Fruit fly (Drosophila melanogaster) whole organism, embryonic: ENCODE results near the gene Duba.

Experiments used
- Atf-2 ChIP-seq: fragments of 200-800 bp; sonication (Bioruptor generic); optimal IDR thresholded peaks from 2 replicates; lab custom pipeline; 2016; ENCODE audit warnings: missing biosample characterization, missing genetic modification characterization
- CG1024 ChIP-seq: fragments of 200-800 bp; sonication (Bioruptor generic); IDR thresholded peaks from 2 replicates; pipeline ENCODE4 v1.3.6; 2022; ENCODE audit warnings: missing biosample characterization, missing genetic modification characterization
- CG10462 ChIP-seq: fragments of 200-800 bp; sonication (Bioruptor generic); optimal IDR thresholded peaks from 2 replicates; lab custom pipeline; 2016; ENCODE audit warnings: missing biosample characterization, missing genetic modification characterization
- CG1233 ChIP-seq: fragments of 200-800 bp; sonication (Bioruptor generic); optimal IDR thresholded peaks from 4 replicates; lab custom pipeline; 2018; ENCODE audit warnings: missing biosample characterization, mild to moderate bottlenecking, missing genetic modification characterization
- CG13123 ChIP-seq: fragments of 200-800 bp; sonication (Bioruptor generic); optimal IDR thresholded peaks from 2 replicates; lab custom pipeline; 2016; ENCODE audit warnings: missing biosample characterization, missing genetic modification characterization
- CG13424 ChIP-seq: fragments of 200-800 bp; sonication (Bioruptor generic); optimal IDR thresholded peaks from 2 replicates; lab custom pipeline; 2019; ENCODE audit warnings: missing biosample characterization, mild to moderate bottlenecking, missing genetic modification characterization, moderate library complexity
- CG14441 ChIP-seq: fragments of 200-800 bp; sonication (Bioruptor generic); IDR thresholded peaks from 2 replicates; pipeline ENCODE4 v1.3.6; 2022; ENCODE audit warnings: missing biosample characterization, missing genetic modification characterization
- CG15269 ChIP-seq: fragments of 200-800 bp; sonication (Bioruptor generic); optimal IDR thresholded peaks from 2 replicates; lab custom pipeline; 2018; ENCODE audit warnings: missing biosample characterization, mild to moderate bottlenecking, missing genetic modification characterization, moderate library complexity
- CG16863 ChIP-seq: fragments of 200-800 bp; sonication (Bioruptor generic); optimal IDR thresholded peaks from 3 replicates; lab custom pipeline; 2016; ENCODE audit warnings: missing biosample characterization, missing genetic modification characterization
- CG2889 ChIP-seq: fragments of 200-800 bp; sonication (Bioruptor generic); IDR thresholded peaks from 3 replicates; pipeline ENCODE4 v1.3.6; 2022; ENCODE audit warnings: missing biosample characterization, missing genetic modification characterization
- CG31365 ChIP-seq: fragments of 200-800 bp; sonication (Bioruptor generic); optimal IDR thresholded peaks from 2 replicates; lab custom pipeline; 2018; ENCODE audit warnings: missing biosample characterization, mild to moderate bottlenecking, missing genetic modification characterization
- CG3281 ChIP-seq: fragments of 200-800 bp; sonication (Bioruptor generic); optimal IDR thresholded peaks from 3 replicates; lab custom pipeline; 2017; ENCODE audit warnings: missing biosample characterization, mild to moderate bottlenecking, missing genetic modification characterization
- CG4360 ChIP-seq: fragments of 200-800 bp; sonication (Bioruptor generic); IDR thresholded peaks from 2 replicates; pipeline ENCODE4 v1.3.6; 2022; ENCODE audit warnings: missing biosample characterization, missing genetic modification characterization
- CG4404 ChIP-seq: fragments of 200-800 bp; sonication (Bioruptor generic); IDR thresholded peaks from 2 replicates; pipeline ENCODE4 v1.3.6; 2022; ENCODE audit warnings: missing biosample characterization, missing genetic modification characterization
- CG4707 ChIP-seq: fragments of 200-800 bp; sonication (Bioruptor generic); optimal IDR thresholded peaks from 2 replicates; lab custom pipeline; 2018; ENCODE audit warnings: missing biosample characterization, mild to moderate bottlenecking, missing genetic modification characterization, moderate library complexity
- CG5180 ChIP-seq: fragments of 200-800 bp; sonication (Bioruptor generic); optimal IDR thresholded peaks from 3 replicates; lab custom pipeline; 2017; ENCODE audit warnings: missing biosample characterization, missing genetic modification characterization, mild to moderate bottlenecking, moderate library complexity, missing genetic modification reagents
- CG6654 ChIP-seq: fragments of 200-800 bp; sonication (Bioruptor generic); optimal IDR thresholded peaks from 2 replicates; lab custom pipeline; 2017; ENCODE audit warnings: missing biosample characterization, mild to moderate bottlenecking, missing genetic modification characterization
- CG8924 ChIP-seq: fragments of 200-800 bp; optimal IDR thresholded peaks from 3 replicates; lab custom pipeline; 2019; ENCODE audit warnings: missing biosample characterization, mild to moderate bottlenecking, missing genetic modification characterization, moderate library complexity
- CG9609 ChIP-seq: fragments of 200-800 bp; sonication (Bioruptor generic); optimal IDR thresholded peaks from 3 replicates; lab custom pipeline; 2016; ENCODE audit warnings: missing biosample characterization, missing genetic modification characterization
- CG9727 ChIP-seq: fragments of 200-800 bp; sonication (Bioruptor generic); optimal IDR thresholded peaks from 3 replicates; lab custom pipeline; 2017; ENCODE audit warnings: missing biosample characterization, mild to moderate bottlenecking, missing genetic modification characterization
- Dbx ChIP-seq: fragments of 200-800 bp; sonication (Bioruptor generic); IDR thresholded peaks from 3 replicates; pipeline ENCODE4 v1.3.6; 2022; ENCODE audit warnings: missing biosample characterization, missing genetic modification characterization
- Dek ChIP-seq: fragments of 200-800 bp; sonication (Bioruptor generic); optimal IDR thresholded peaks from 3 replicates; lab custom pipeline; 2019; ENCODE audit warnings: missing biosample characterization, mild to moderate bottlenecking, missing genetic modification characterization, moderate library complexity
- Ets65A ChIP-seq: fragments of 200-800 bp; sonication (Bioruptor generic); peaks from one replicate; lab custom pipeline; 2016; ENCODE audit warnings: missing biosample characterization, missing genetic modification characterization
- Fer2 ChIP-seq: fragments of 200-800 bp; sonication (Bioruptor generic); optimal IDR thresholded peaks from 2 replicates; lab custom pipeline; 2018; ENCODE audit warnings: missing biosample characterization, mild to moderate bottlenecking, missing genetic modification characterization, moderate library complexity
- Gug ChIP-seq: fragments of 200-800 bp; sonication (Bioruptor generic); IDR thresholded peaks from 4 replicates; pipeline ENCODE4 v1.3.6; 2022; ENCODE audit warnings: missing biosample characterization, missing genetic modification characterization
- Hmr ChIP-seq: fragments of 200-800 bp; sonication (Bioruptor generic); optimal IDR thresholded peaks from 3 replicates; lab custom pipeline; 2017; ENCODE audit warnings: mild to moderate bottlenecking, missing biosample characterization, missing genetic modification reagents, missing genetic modification characterization
- Hr78 ChIP-seq, 2 experiments: fragments of 200-800 bp in 1 of 2; fragments of >200 bp in 1 of 2; sonication (Bioruptor generic) in 1 of 2; optimal IDR thresholded peaks; 2 replicates each; lab custom pipeline; 2017 to 2019; ENCODE audit warnings: missing biosample characterization in 2 of 2, missing genetic modification characterization in 2 of 2, mild to moderate bottlenecking in 1 of 2, moderate library complexity in 1 of 2
- Lhr ChIP-seq: fragments of 200-800 bp; sonication (Bioruptor generic); optimal IDR thresholded peaks from 3 replicates; lab custom pipeline; 2017; ENCODE audit warnings: mild to moderate bottlenecking, missing biosample characterization, missing genetic modification reagents, missing genetic modification characterization
- Mad ChIP-seq: fragments of 200-800 bp; sonication (Bioruptor generic); optimal IDR thresholded peaks from 2 replicates; lab custom pipeline; 2016; ENCODE audit warnings: missing biosample characterization, missing genetic modification characterization
- Med ChIP-seq: fragments of 200-800 bp; sonication (Bioruptor generic); peaks from one replicate; lab custom pipeline; 2016; ENCODE audit warnings: missing biosample characterization, missing genetic modification characterization, mild to moderate bottlenecking, inconsistent platforms, moderate library complexity
- Meics ChIP-seq: fragments of 200-800 bp; sonication (Bioruptor generic); optimal IDR thresholded peaks from 2 replicates; lab custom pipeline; 2017; ENCODE audit warnings: missing biosample characterization, mild to moderate bottlenecking, missing genetic modification characterization
- Oaz ChIP-seq: fragments of 200-800 bp; sonication (Bioruptor generic); IDR thresholded peaks from 2 replicates; pipeline ENCODE4 v1.3.6; 2022; ENCODE audit warnings: missing biosample characterization, missing genetic modification characterization
- Poxn ChIP-seq: fragments of 200-800 bp; sonication (Bioruptor generic); IDR thresholded peaks from 2 replicates; pipeline ENCODE4 v1.3.6; 2022; ENCODE audit warnings: missing biosample characterization, missing genetic modification characterization
- Scr ChIP-seq: fragments of 200-800 bp; sonication (Bioruptor generic); IDR thresholded peaks from 2 replicates; pipeline ENCODE4 v1.3.6; 2022; ENCODE audit warnings: missing biosample characterization, missing genetic modification characterization; ENCODE audit not compliant: partially characterized antibody
- Sox100B ChIP-seq: fragments of 200-800 bp; sonication (Bioruptor generic); optimal IDR thresholded peaks from 3 replicates; lab custom pipeline; 2018; ENCODE audit warnings: missing biosample characterization, mild to moderate bottlenecking, missing genetic modification characterization
- Tbp ChIP-seq: fragments of >200 bp; optimal IDR thresholded peaks from 2 replicates; lab custom pipeline; 2018; ENCODE audit warnings: missing biosample characterization, missing genetic modification characterization
- chm ChIP-seq: fragments of 200-800 bp; sonication (Bioruptor generic); IDR thresholded peaks from 2 replicates; pipeline ENCODE4 v1.3.6; 2022; ENCODE audit warnings: missing biosample characterization, missing genetic modification characterization
- crp ChIP-seq, 2 experiments: fragments of 200-800 bp; sonication (Bioruptor generic); optimal IDR thresholded peaks; 2 replicates in 1 of 2; 3 replicates in 1 of 2; lab custom pipeline; 2017; ENCODE audit warnings: missing biosample characterization in 2 of 2, missing genetic modification characterization in 2 of 2, mild to moderate bottlenecking in 1 of 2, moderate library complexity in 1 of 2
- fd102C ChIP-seq: fragments of 200-800 bp; sonication (Bioruptor generic); optimal IDR thresholded peaks from 2 replicates; lab custom pipeline; 2018; ENCODE audit warnings: missing biosample characterization, mild to moderate bottlenecking, missing genetic modification characterization, moderate library complexity
- fru ChIP-seq: fragments of >200 bp; optimal IDR thresholded peaks from 2 replicates; lab custom pipeline; 2017
- ftz-f1 ChIP-seq: fragments of 200-800 bp; sonication (Bioruptor generic); optimal IDR thresholded peaks from 2 replicates; lab custom pipeline; 2016; ENCODE audit warnings: missing biosample characterization, missing genetic modification characterization
- gem ChIP-seq: fragments of 200-800 bp; sonication (Bioruptor generic); optimal IDR thresholded peaks from 2 replicates; lab custom pipeline; 2019; ENCODE audit warnings: missing biosample characterization, mild to moderate bottlenecking, missing genetic modification characterization, moderate library complexity
- hbn ChIP-seq: fragments of 200-800 bp; sonication (Bioruptor generic); IDR thresholded peaks from 2 replicates; pipeline ENCODE4 v1.3.6; 2022; ENCODE audit warnings: missing biosample characterization, missing genetic modification characterization; ENCODE audit not compliant: partially characterized antibody
- prd ChIP-seq, 3 experiments: fragments of >200 bp in 2 of 3; fragments of 200-800 bp in 1 of 3; sonication (Bioruptor generic) in 1 of 3; optimal IDR thresholded peaks in 2 of 3; IDR thresholded peaks in 1 of 3; 2 replicates in 2 of 3; 3 replicates in 1 of 3; pipeline versions ENCODE4 v1.3.6 to Lab custom; 2017 to 2022; ENCODE audit warnings: missing biosample characterization in 1 of 3, missing genetic modification characterization in 1 of 3
- repo ChIP-seq: fragments of 200-800 bp; sonication (Bioruptor generic); optimal IDR thresholded peaks from 2 replicates; lab custom pipeline; 2016; ENCODE audit warnings: missing biosample characterization, missing genetic modification characterization
- sqz ChIP-seq: fragments of 200-800 bp; sonication (Bioruptor generic); optimal IDR thresholded peaks from 3 replicates; lab custom pipeline; 2018; ENCODE audit warnings: missing biosample characterization, mild to moderate bottlenecking, missing genetic modification characterization
- trh ChIP-seq: fragments of 200-800 bp; sonication (Bioruptor generic); optimal IDR thresholded peaks from 2 replicates; lab custom pipeline; 2016; ENCODE audit warnings: missing biosample characterization, missing genetic modification characterization
- ttk ChIP-seq: fragments of 200-800 bp; sonication (Bioruptor generic); IDR thresholded peaks from 2 replicates; pipeline ENCODE4 v2.1.2; 2022; ENCODE audit warnings: missing biosample characterization, missing genetic modification characterization
- vnd ChIP-seq: fragments of 200-800 bp; sonication (Bioruptor generic); IDR thresholded peaks from 3 replicates; pipeline ENCODE4 v1.3.6; 2022; ENCODE audit warnings: missing biosample characterization, missing genetic modification characterization; ENCODE audit not compliant: partially characterized antibody

Gene Duba

DNA sequence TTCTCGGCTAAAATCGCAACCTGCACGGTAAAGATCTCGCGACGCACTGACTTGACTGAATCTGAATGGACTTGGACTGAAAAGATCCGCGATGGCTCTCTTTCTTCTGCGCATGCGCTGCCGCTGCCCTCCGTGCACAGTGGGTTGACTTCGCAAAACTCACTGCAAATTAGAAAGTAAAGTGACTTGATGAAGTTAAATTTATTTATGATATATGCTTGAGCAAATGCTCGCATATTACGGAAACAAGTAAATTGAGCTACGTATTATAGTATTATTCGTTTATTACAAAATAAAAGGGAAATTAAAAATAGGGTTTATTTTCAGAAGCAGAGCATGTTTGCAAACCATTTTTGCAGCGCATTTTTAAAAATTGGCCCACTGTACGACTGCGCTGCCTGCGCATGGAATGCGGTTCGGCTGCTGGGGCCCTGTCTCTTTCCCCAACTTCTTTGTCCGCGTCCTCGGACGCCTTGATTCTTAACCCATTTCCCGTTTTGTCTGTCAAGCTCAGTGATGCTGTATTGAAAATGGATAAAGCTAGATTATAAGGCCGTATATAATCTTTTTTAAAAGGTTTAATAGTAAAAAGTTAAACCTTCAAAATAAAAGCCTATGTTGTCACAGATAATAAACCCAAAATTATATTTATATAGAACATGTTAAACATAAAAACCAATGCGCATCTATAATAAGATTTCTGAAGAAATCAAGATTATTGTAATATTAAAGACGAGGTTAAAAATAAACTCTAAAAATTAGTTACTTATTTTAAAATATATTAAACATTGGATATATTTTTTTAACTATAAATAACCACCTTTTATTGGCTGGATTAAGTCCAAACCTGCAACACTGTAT is 21.3 kb downstream of the Duba start, which contains the start of gene rt (continued):
- no peak for TF ChIP-seq vnd (GFP tag; lab: Robert Waterston, UW)
- no peak for TF ChIP-seq Poxn (GFP tag; lab: Robert Waterston, UW)
- TF ChIP-seq Oaz (GFP tag; lab: Robert Waterston, UW): no peak
- no peak for TF ChIP-seq CG10462
- TF ChIP-seq chm: no peak
- no peak for TF ChIP-seq CG6654 (GFP tag; lab: Kevin White, UChicago)
- TF ChIP-seq Med (GFP tag; lab: Kevin White, UChicago): peak; percentile 52
- peak; percentile 27 for TF ChIP-seq Lhr (GFP tag; lab: Kevin White, UChicago)
- TF ChIP-seq CG14441: no peak
- no peak for TF ChIP-seq Tbp (GFP tag; lab: Kevin White, UChicago)
- peak; percentile 70 for TF ChIP-seq CG13424
- TF ChIP-seq sqz: peak; percentile 31
- no peak for TF ChIP-seq CG31365
- peak; percentile 23 for TF ChIP-seq Ets65A (GFP tag; lab: Kevin White, UChicago)
- no peak for TF ChIP-seq Scr (GFP tag; lab: Robert Waterston, UW)
- no peak for TF ChIP-seq ftz-f1 (GFP tag; lab: Kevin White, UChicago)
- no peak for TF ChIP-seq fru (lab: Kevin White, UChicago)
- TF ChIP-seq Fer2: no peak
- no peak for TF ChIP-seq trh (GFP tag; lab: Kevin White, UChicago)
- TF ChIP-seq CG1233 (GFP tag; lab: Kevin White, UChicago): peak; percentile 22
- TF ChIP-seq gem (tag; lab: Kevin White, UChicago): peak; percentile 79
- TF ChIP-seq CG9609: no peak
- no peak for TF ChIP-seq CG5180 (GFP tag; lab: Kevin White, UChicago)
- peak; percentile 28 for TF ChIP-seq CG8924 (tag; lab: Kevin White, UChicago)
- peak; percentile 16 for TF ChIP-seq Atf-2 (GFP tag; lab: Kevin White, UChicago)
- TF ChIP-seq CG4707 (GFP tag; lab: Kevin White, UChicago): peak; percentile 97
- TF ChIP-seq fd102C (GFP tag; lab: Kevin White, UChicago): no peak
- no peak for TF ChIP-seq Hr78 (GFP tag; optimal IDR thresholded peaks at IDR 0.05; lab: Kevin White, UChicago)
- no peak for TF ChIP-seq CG4360 (GFP tag; lab: Robert Waterston, UW)
- TF ChIP-seq CG2889 (GFP tag; lab: Robert Waterston, UW): no peak
- no peak for TF ChIP-seq CG13123 (GFP tag; lab: Kevin White, UChicago)
- peak; percentile 64 for TF ChIP-seq CG9727 (GFP tag; lab: Kevin White, UChicago)
- no peak for TF ChIP-seq Dek (tag; lab: Kevin White, UChicago)
- no peak for TF ChIP-seq prd (optimal IDR thresholded peaks at IDR 0.05; lab: Kevin White, UChicago)
- peak; percentile 61; the same call in 2 of the 3 replicates for TF ChIP-seq prd (GFP tag; IDR thresholded peaks at IDR 0.05; lab: Robert Waterston, UW)
- TF ChIP-seq Dbx (GFP tag; lab: Robert Waterston, UW): no peak
- TF ChIP-seq hbn (GFP tag; lab: Robert Waterston, UW): no peak
- TF ChIP-seq Mad (GFP tag; lab: Kevin White, UChicago): peak; percentile 27
- no peak for TF ChIP-seq crp (GFP tag; optimal IDR thresholded peaks at IDR 0.05; lab: Kevin White, UChicago)
- no peak for TF ChIP-seq Hmr (GFP tag; lab: Kevin White, UChicago)
- TF ChIP-seq Sox100B (GFP tag; lab: Kevin White, UChicago): peak; percentile 69
- 0 out of 2 replicates have a peak, but pooled peaks have one; percentile 36 for TF ChIP-seq CG1024 (GFP tag; lab: Robert Waterston, UW)
- peak; percentile 48 for TF ChIP-seq CG15269
- no peak for TF ChIP-seq ttk (GFP tag; lab: Robert Waterston, UW)
- peak; percentile 38 for TF ChIP-seq CG16863
- TF ChIP-seq Meics (GFP tag; lab: Kevin White, UChicago): peak; percentile 29
- TF ChIP-seq Gug (GFP tag; lab: Robert Waterston, UW): no peak
- peak; percentile 44 for TF ChIP-seq CG4404 (GFP tag; lab: Robert Waterston, UW)
- peak; percentile 28 for TF ChIP-seq CG3281
- no peak for TF ChIP-seq repo (GFP tag; lab: Kevin White, UChicago)
